Worm (Caenorhabditis elegans): ENCODE data around the gene C16H3.3.

DNA sequence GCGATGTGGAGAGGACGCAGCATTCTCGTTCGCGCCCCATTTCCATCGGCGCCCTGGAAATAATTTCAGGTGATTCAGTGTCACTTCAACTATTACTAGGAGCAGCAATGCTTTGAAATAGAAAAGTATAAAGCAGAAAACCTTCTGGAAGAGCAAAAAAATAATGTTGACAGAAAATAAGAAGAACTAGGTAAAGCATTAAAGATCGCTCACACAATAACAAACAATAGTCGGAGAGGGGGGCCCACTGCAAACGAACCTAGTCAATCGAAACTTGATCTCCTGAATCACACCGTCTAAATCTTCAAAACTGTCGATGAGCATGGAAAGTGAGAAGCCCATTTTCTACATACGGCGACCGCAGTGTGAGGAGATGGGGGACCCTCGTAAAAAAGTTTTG lies 18.1 kb upstream of the C16H3.3 start:
- TF ChIP-seq ama-1 (optimal IDR thresholded peaks at IDR 0.05) (no peak), egl-27 (tag; optimal IDR thresholded peaks at IDR 0.05) (no peak)
